Worm (Caenorhabditis elegans): ENCODE data around the gene T24H10.4.

T24H10.4 gene

ce11 chrII:9099017-9099416 lies 10.3 kb upstream of the T24H10.4 start, which contains the start of gene T24H10.1:
Gene T24H10.1, plus strand, starts transcription at chrII:9099371.
- TF ChIP-seq C34F6.9 (tag; optimal IDR thresholded peaks at IDR 0.05) (peak; percentile 83), nhr-25 (tag; optimal IDR thresholded peaks at IDR 0.05) (peak; percentile 64), peb-1 (tag; optimal IDR thresholded peaks at IDR 0.05) (no peak), egl-27 (tag; optimal IDR thresholded peaks at IDR 0.05) (peak; percentile 20), elt-1 (tag; optimal IDR thresholded peaks at IDR 0.05) (no peak), sma-3 (GFP tag; optimal IDR thresholded peaks at IDR 0.05) (peak; percentile 43), snpc-4 (tag; optimal IDR thresholded peaks at IDR 0.05) (peak; percentile 3), unc-62 (GFP tag; optimal IDR thresholded peaks at IDR 0.05) (no peak), F13H6.1 (tag; optimal IDR thresholded peaks at IDR 0.05) (peak; percentile 77), alr-1 (tag; optimal IDR thresholded peaks at IDR 0.05) (no peak), mdl-1 (tag; optimal IDR thresholded peaks at IDR 0.05) (no peak), lsy-2 (tag; optimal IDR thresholded peaks at IDR 0.05) (peak; percentile 72 to 86), ama-1 (optimal IDR thresholded peaks at IDR 0.05) (no peak), sem-4 (tag; optimal IDR thresholded peaks at IDR 0.05) (peak; percentile 56), unc-55 (GFP tag; optimal IDR thresholded peaks at IDR 0.05) (peak; percentile 70), ceh-16 (tag; optimal IDR thresholded peaks at IDR 0.05) (no peak), sma-9 (GFP tag; optimal IDR thresholded peaks at IDR 0.05) (peak; percentile 62), sma-9 (tag; optimal IDR thresholded peaks at IDR 0.05) (no peak), nhr-21 (tag; optimal IDR thresholded peaks at IDR 0.05) (peak; percentile 62), nhr-129 (tag; optimal IDR thresholded peaks at IDR 0.05) (peak; percentile 60), nhr-10 (tag; optimal IDR thresholded peaks at IDR 0.05) (peak; percentile 20), mab-5 (tag; optimal IDR thresholded peaks at IDR 0.05) (peak; percentile 43), lin-13 (GFP tag; optimal IDR thresholded peaks at IDR 0.05) (peak; percentile 59), aly-2 (tag; optimal IDR thresholded peaks at IDR 0.05) (no peak), skn-1 (tag; optimal IDR thresholded peaks at IDR 0.05) (no peak), ZK546.5 (tag; optimal IDR thresholded peaks at IDR 0.05) (no peak), zag-1 (tag; optimal IDR thresholded peaks at IDR 0.05) (no peak), fos-1 (tag; optimal IDR thresholded peaks at IDR 0.05) (peak; percentile 49), ztf-1 (GFP tag; conservative IDR thresholded peaks at IDR 0.05) (no peak), lin-11 (tag; optimal IDR thresholded peaks at IDR 0.05) (peak; percentile 53), crh-2 (tag; optimal IDR thresholded peaks at IDR 0.05) (peak; percentile 48), gmeb-1 (tag; optimal IDR thresholded peaks at IDR 0.05) (peak; percentile 85), ztf-4 (tag; optimal IDR thresholded peaks at IDR 0.05) (no peak), lin-39 (tag; optimal IDR thresholded peaks at IDR 0.05) (no peak)

ce11 chrII:9100798-9101197 lies 8.5 kb upstream of the T24H10.4 start, which contains the start of gene T24H10.5:
Gene T24H10.5, plus strand, starts transcription at chrII:9101098.
- TF ChIP-seq fos-1 (tag; optimal IDR thresholded peaks at IDR 0.05) (no peak), nhr-6 (tag; optimal IDR thresholded peaks at IDR 0.05) (no peak), egl-27 (tag; optimal IDR thresholded peaks at IDR 0.05) (no peak), sma-3 (GFP tag; optimal IDR thresholded peaks at IDR 0.05) (no peak)

- TF ChIP-seq ZK546.5 (tag; optimal IDR thresholded peaks at IDR 0.05) (no peak), unc-55 (GFP tag; optimal IDR thresholded peaks at IDR 0.05) (no peak), crh-2 (tag; optimal IDR thresholded peaks at IDR 0.05) (no peak), ama-1 (optimal IDR thresholded peaks at IDR 0.05) (no peak), sem-4 (tag; optimal IDR thresholded peaks at IDR 0.05) (no peak), nhr-10 (tag; optimal IDR thresholded peaks at IDR 0.05) (no peak), C34F6.9 (tag; optimal IDR thresholded peaks at IDR 0.05) (no peak), mab-5 (tag; optimal IDR thresholded peaks at IDR 0.05) (no peak), sma-9 (GFP tag; optimal IDR thresholded peaks at IDR 0.05) (no peak), sma-9 (tag; optimal IDR thresholded peaks at IDR 0.05) (no peak), nhr-12 (tag; optimal IDR thresholded peaks at IDR 0.05) (no peak)
These were observed 2.1 kb upstream of the T24H10.4 start, which contains the start of gene dyrb-1 for ce11 chrII:9107095-9107769. Gene dyrb-1, minus strand, starts transcription at chrII:9107145.

ce11 chrII:9108443-9108842 lies 891 bp upstream of the T24H10.4 start, which contains the start of gene dnj-23:
Gene dnj-23, minus strand, starts transcription at chrII:9108600.
- TF ChIP-seq skn-1 (tag; optimal IDR thresholded peaks at IDR 0.05): no peak
- TF ChIP-seq mdl-1 (tag; optimal IDR thresholded peaks at IDR 0.05): no peak
- TF ChIP-seq sma-3 (GFP tag; optimal IDR thresholded peaks at IDR 0.05): no peak
- TF ChIP-seq zag-1 (tag; optimal IDR thresholded peaks at IDR 0.05): no peak
- no peak for TF ChIP-seq mbf-1 (tag; optimal IDR thresholded peaks at IDR 0.05)
- TF ChIP-seq unc-62 (GFP tag; optimal IDR thresholded peaks at IDR 0.05): no peak
- peak; percentile 22 for TF ChIP-seq crh-2 (tag; optimal IDR thresholded peaks at IDR 0.05)
- TF ChIP-seq fos-1 (tag; optimal IDR thresholded peaks at IDR 0.05): peak; percentile 1
- TF ChIP-seq unc-39 (tag; optimal IDR thresholded peaks at IDR 0.05): no peak
- peak; percentile 47 for TF ChIP-seq C34F6.9 (tag; optimal IDR thresholded peaks at IDR 0.05)
- TF ChIP-seq R02D3.7 (tag; optimal IDR thresholded peaks at IDR 0.05): no peak
- no peak for TF ChIP-seq nhr-6 (tag; optimal IDR thresholded peaks at IDR 0.05)
- TF ChIP-seq Y55F3AM.14 (GFP tag; optimal IDR thresholded peaks at IDR 0.05): no peak
- no peak for TF ChIP-seq lin-39 (tag; optimal IDR thresholded peaks at IDR 0.05)
- no peak for TF ChIP-seq aly-2 (tag; optimal IDR thresholded peaks at IDR 0.05)
- no peak for TF ChIP-seq ama-1 (optimal IDR thresholded peaks at IDR 0.05)
- no peak for TF ChIP-seq ceh-16 (tag; optimal IDR thresholded peaks at IDR 0.05)
- no peak for TF ChIP-seq F13H6.1 (tag; optimal IDR thresholded peaks at IDR 0.05)
- peak; percentile 63 for TF ChIP-seq unc-55 (GFP tag; optimal IDR thresholded peaks at IDR 0.05)
- no peak for TF ChIP-seq egl-27 (tag; optimal IDR thresholded peaks at IDR 0.05)
- no peak for TF ChIP-seq ztf-1 (GFP tag; conservative IDR thresholded peaks at IDR 0.05)
- no peak for TF ChIP-seq mab-5 (tag; optimal IDR thresholded peaks at IDR 0.05)
- TF ChIP-seq nhr-237 (tag; optimal IDR thresholded peaks at IDR 0.05): no peak
- no peak for TF ChIP-seq ZK546.5 (tag; optimal IDR thresholded peaks at IDR 0.05)
- TF ChIP-seq elt-1 (tag; optimal IDR thresholded peaks at IDR 0.05): no peak
- TF ChIP-seq nhr-25 (tag; optimal IDR thresholded peaks at IDR 0.05): no peak
- no peak for TF ChIP-seq sem-4 (tag; optimal IDR thresholded peaks at IDR 0.05)
- no peak for TF ChIP-seq lin-11 (tag; optimal IDR thresholded peaks at IDR 0.05)
- no peak for TF ChIP-seq lin-13 (GFP tag; optimal IDR thresholded peaks at IDR 0.05)
- TF ChIP-seq blmp-1 (tag; optimal IDR thresholded peaks at IDR 0.05; ENCODE audit: insufficient read depth): no peak
- TF ChIP-seq lsy-2 (tag; optimal IDR thresholded peaks at IDR 0.05): peak in 1 of 2 experiments; percentile 41
